Worm (Caenorhabditis elegans) whole organism, mixed stage, embryonic: ENCODE measurements around the gene EGAP9.3.

Source experiments
- M03D4.4 ChIP-seq: sonication (generic microtip); optimal IDR thresholded peaks from 2 replicates; lab custom pipeline; 2017; ENCODE audit warnings: mild to moderate bottlenecking, missing genetic modification characterization, missing compliant biosample characterization
- blmp-1 ChIP-seq: fragments of 150-350 bp; optimal IDR thresholded peaks from 2 replicates; lab custom pipeline; 2014; ENCODE audit warnings: missing biosample characterization, missing genetic modification characterization
- ceh-39 ChIP-seq: fragments of 150-350 bp; optimal IDR thresholded peaks from 2 replicates; lab custom pipeline; 2014; ENCODE audit warnings: missing biosample characterization, missing genetic modification characterization
- ceh-43 ChIP-seq: fragments of 200-800 bp; sonication (Bioruptor generic); optimal IDR thresholded peaks from 2 replicates; lab custom pipeline; 2018; ENCODE audit warnings: mild to moderate bottlenecking, missing genetic modification characterization, moderate library complexity, missing compliant biosample characterization
- ceh-83 ChIP-seq: fragments of 200-800 bp; sonication (Bioruptor generic); optimal IDR thresholded peaks from 2 replicates; lab custom pipeline; 2018; ENCODE audit warnings: mild to moderate bottlenecking, missing genetic modification characterization, missing compliant biosample characterization
- cnd-1 ChIP-seq: fragments of 200-800 bp; sonication (Bioruptor generic); optimal IDR thresholded peaks from 2 replicates; lab custom pipeline; 2018; ENCODE audit warnings: mild to moderate bottlenecking, missing genetic modification characterization, missing compliant biosample characterization
- drap-1 ChIP-seq: fragments of 200-800 bp; sonication (Bioruptor generic); optimal IDR thresholded peaks from 3 replicates; lab custom pipeline; 2018; ENCODE audit warnings: mild to moderate bottlenecking, missing genetic modification characterization, missing compliant biosample characterization
- elt-1 ChIP-seq: sonication (generic microtip); optimal IDR thresholded peaks from 2 replicates; lab custom pipeline; 2017; ENCODE audit warnings: missing genetic modification characterization, mild to moderate bottlenecking, missing compliant biosample characterization, antibody characterized with exemption, moderate library complexity, borderline replicate concordance; ENCODE audit not compliant: insufficient read depth
- elt-3 ChIP-seq: fragments of 150-350 bp; optimal IDR thresholded peaks from 2 replicates; lab custom pipeline; 2014; ENCODE audit warnings: missing biosample characterization, missing genetic modification characterization
- flh-1 ChIP-seq: fragments of 200-800 bp; sonication (Bioruptor generic); optimal IDR thresholded peaks from 2 replicates; lab custom pipeline; 2018; ENCODE audit warnings: mild to moderate bottlenecking, missing genetic modification characterization, moderate library complexity, missing compliant biosample characterization
- ham-2 ChIP-seq: fragments of 200-800 bp; sonication (Bioruptor generic); optimal IDR thresholded peaks from 2 replicates; lab custom pipeline; 2018; ENCODE audit warnings: mild to moderate bottlenecking, missing genetic modification characterization, missing compliant biosample characterization
- hlh-1 ChIP-seq: fragments of 150-350 bp; optimal IDR thresholded peaks from 2 replicates; lab custom pipeline; 2014; ENCODE audit warnings: missing biosample characterization, missing genetic modification reagents, missing genetic modification characterization
- lin-32 ChIP-seq: fragments of 200-800 bp; sonication (Bioruptor generic); optimal IDR thresholded peaks from 2 replicates; lab custom pipeline; 2018; ENCODE audit warnings: mild to moderate bottlenecking, missing genetic modification characterization, missing compliant biosample characterization
- lsy-2 ChIP-seq: fragments of 150-350 bp; optimal IDR thresholded peaks from 2 replicates; lab custom pipeline; 2014; ENCODE audit warnings: missing biosample characterization, missing genetic modification characterization
- mab-5 ChIP-seq: fragments of 150-350 bp; optimal IDR thresholded peaks from 2 replicates; lab custom pipeline; 2014; ENCODE audit warnings: missing biosample characterization, missing genetic modification characterization
- mep-1 ChIP-seq: fragments of 150-350 bp; optimal IDR thresholded peaks from 2 replicates; lab custom pipeline; 2017; ENCODE audit warnings: missing biosample characterization, missing genetic modification reagents, missing genetic modification characterization, inconsistent platforms
- nhr-12 ChIP-seq: fragments of 150-350 bp; optimal IDR thresholded peaks from 2 replicates; lab custom pipeline; 2014; ENCODE audit warnings: missing biosample characterization, missing genetic modification characterization
- nhr-2 ChIP-seq: fragments of 150-350 bp; optimal IDR thresholded peaks from 2 replicates; lab custom pipeline; 2014; ENCODE audit warnings: missing biosample characterization, missing genetic modification characterization
- nhr-237 ChIP-seq: fragments of 150-350 bp; optimal IDR thresholded peaks from 2 replicates; lab custom pipeline; 2014; ENCODE audit warnings: missing biosample characterization, missing genetic modification characterization
- nhr-28 ChIP-seq: fragments of 150-350 bp; optimal IDR thresholded peaks from 2 replicates; lab custom pipeline; 2014; ENCODE audit warnings: missing biosample characterization, missing genetic modification characterization
- nhr-76 ChIP-seq: sonication (generic microtip); optimal IDR thresholded peaks from 2 replicates; lab custom pipeline; 2017; ENCODE audit warnings: missing biosample characterization, missing genetic modification characterization
- pha-4 ChIP-seq: fragments of 150-350 bp; optimal IDR thresholded peaks from 2 replicates; lab custom pipeline; 2018; ENCODE audit warnings: missing biosample characterization, missing genetic modification reagents, missing genetic modification characterization
- sem-2 ChIP-seq: fragments of 200-800 bp; sonication (Bioruptor generic); optimal IDR thresholded peaks from 2 replicates; lab custom pipeline; 2018; ENCODE audit warnings: mild to moderate bottlenecking, missing genetic modification characterization, missing compliant biosample characterization
- snpc-4 ChIP-seq: fragments of 150-350 bp; optimal IDR thresholded peaks from 2 replicates; lab custom pipeline; 2014; ENCODE audit warnings: missing biosample characterization, missing genetic modification characterization
- sptf-1 ChIP-seq: sonication (generic microtip); optimal IDR thresholded peaks from 2 replicates; lab custom pipeline; 2017; ENCODE audit warnings: mild to moderate bottlenecking, missing genetic modification characterization, moderate library complexity, missing compliant biosample characterization
- tbx-8 ChIP-seq: fragments of 200-800 bp; sonication (Bioruptor generic); optimal IDR thresholded peaks from 2 replicates; lab custom pipeline; 2018; ENCODE audit warnings: mild to moderate bottlenecking, missing genetic modification characterization, moderate library complexity, missing compliant biosample characterization
- unc-62 ChIP-seq: fragments of 150-350 bp; optimal IDR thresholded peaks from 2 replicates; lab custom pipeline; 2014; ENCODE audit warnings: missing biosample characterization, missing genetic modification reagents, missing genetic modification characterization
- ztf-11 ChIP-seq: fragments of 150-350 bp; optimal IDR thresholded peaks from 2 replicates; lab custom pipeline; 2014; ENCODE audit warnings: missing biosample characterization, missing genetic modification characterization

Gene EGAP9.3

ce11 chrV:6579992-6580391 lies at the start of gene EGAP9.3:
TSS of gene EGAP9.3 (minus strand) at chrV:6580122.
- TF ChIP-seq tbx-8 (GFP tag; lab: Kevin White, UChicago): no peak
- TF ChIP-seq sem-2 (GFP tag; lab: Kevin White, UChicago): no peak

- no peak for TF ChIP-seq blmp-1 (tag; lab: Kevin White, UChicago)
- no peak for TF ChIP-seq ceh-83 (GFP tag; lab: Kevin White, UChicago)
- no peak for TF ChIP-seq lsy-2 (tag; lab: Kevin White, UChicago)
- no peak for TF ChIP-seq ceh-43 (GFP tag; lab: Kevin White, UChicago)
- TF ChIP-seq sem-2 (GFP tag; lab: Kevin White, UChicago): no peak
- TF ChIP-seq elt-1 (tag; lab: Kevin White, UChicago): no peak
- TF ChIP-seq sptf-1 (tag; lab: Kevin White, UChicago): no peak
- TF ChIP-seq hlh-1 (tag; lab: Kevin White, UChicago): no peak
- no peak for TF ChIP-seq unc-62 (GFP tag; lab: Kevin White, UChicago)
- no peak for TF ChIP-seq ham-2 (GFP tag; lab: Kevin White, UChicago)
- TF ChIP-seq elt-3 (tag; lab: Kevin White, UChicago): no peak
- TF ChIP-seq pha-4 (tag; lab: Kevin White, UChicago): no peak
- TF ChIP-seq nhr-237 (tag; lab: Kevin White, UChicago): no peak
Observed at ce11 chrV:6626244-6626643, 46.3 kb upstream of the EGAP9.3 start, which contains the start of gene ppt-1. TSS of gene ppt-1 (minus strand) at chrV:6626344.

ce11 chrV:6621894-6622293 lies 42.0 kb upstream of the EGAP9.3 start, which contains the start of gene nhr-37:
TSS of gene nhr-37 (plus strand) at chrV:6622194.
- TF ChIP-seq mep-1 (tag; lab: Kevin White, UChicago): no peak
- no peak for TF ChIP-seq tbx-8 (GFP tag; lab: Kevin White, UChicago)
- no peak for TF ChIP-seq mab-5 (tag; lab: Kevin White, UChicago)
- TF ChIP-seq ceh-43 (GFP tag; lab: Kevin White, UChicago): no peak
- TF ChIP-seq unc-62 (GFP tag; lab: Kevin White, UChicago): no peak
- TF ChIP-seq lsy-2 (tag; lab: Kevin White, UChicago): no peak
- no peak for TF ChIP-seq M03D4.4 (tag; lab: Kevin White, UChicago)
- no peak for TF ChIP-seq nhr-237 (tag; lab: Kevin White, UChicago)
- TF ChIP-seq hlh-1 (tag; lab: Kevin White, UChicago): no peak
- no peak for TF ChIP-seq nhr-12 (tag; lab: Kevin White, UChicago)
- TF ChIP-seq lin-32 (GFP tag; lab: Kevin White, UChicago): no peak
- no peak for TF ChIP-seq nhr-28 (tag; lab: Kevin White, UChicago)
- no peak for TF ChIP-seq ceh-39 (tag; lab: Kevin White, UChicago)

ce11 chrV:6620809-6621208 lies 40.9 kb upstream of the EGAP9.3 start:
- TF ChIP-seq lsy-2 (tag; lab: Kevin White, UChicago) (no peak), hlh-1 (tag; lab: Kevin White, UChicago) (no peak), elt-3 (tag; lab: Kevin White, UChicago) (no peak), cnd-1 (no peak), elt-1 (tag; lab: Kevin White, UChicago) (no peak), flh-1 (no peak), drap-1 (no peak), nhr-237 (tag; lab: Kevin White, UChicago) (no peak), mab-5 (tag; lab: Kevin White, UChicago) (no peak), mep-1 (tag; lab: Kevin White, UChicago) (no peak), nhr-76 (tag; lab: Kevin White, UChicago) (no peak), ceh-83 (GFP tag; lab: Kevin White, UChicago) (no peak), sptf-1 (tag; lab: Kevin White, UChicago) (no peak), M03D4.4 (tag; lab: Kevin White, UChicago) (no peak), snpc-4 (tag; lab: Kevin White, UChicago) (no peak), ztf-11 (tag; lab: Kevin White, UChicago) (no peak)

- TF ChIP-seq tbx-8 (GFP tag; lab: Kevin White, UChicago) (no peak), sptf-1 (tag; lab: Kevin White, UChicago) (no peak), unc-62 (GFP tag; lab: Kevin White, UChicago) (no peak), nhr-2 (tag; lab: Kevin White, UChicago) (no peak), mab-5 (tag; lab: Kevin White, UChicago) (no peak)
Observed at ce11 chrV:6616294-6616693, 36.4 kb upstream of the EGAP9.3 start.
